Fruit fly (Drosophila melanogaster): ENCODE results near the gene CG31797.

- TF ChIP-seq CTCF (optimal IDR thresholded peaks at IDR 0.05) = no peak
- TF ChIP-seq CG8478 (optimal IDR thresholded peaks at IDR 0.05) = no peak
These were observed 34.7 kb upstream of the CG31797 start for dm6 chr2L:19296765-19297164.
